Worm (Caenorhabditis elegans) whole organism, young adult: ENCODE data around the gene idpb-1.

Experiments used
- B0019.2 ChIP-seq: fragments of 200-800 bp; sonication (Bioruptor generic); conservative IDR thresholded peaks from 2 replicates; pipeline ENCODE4 v1.3.6; 2022; ENCODE audit warnings: missing genetic modification reagents, missing genetic modification characterization, missing compliant biosample characterization
- B0035.1 ChIP-seq: sonication (generic microtip); optimal IDR thresholded peaks from 2 replicates; lab custom pipeline; 2016; ENCODE audit warnings: missing genetic modification characterization, mild to moderate bottlenecking, missing compliant biosample characterization, missing genotype, missing genetic modification reagents
- C06A6.2 ChIP-seq: fragments of 200-800 bp; sonication (Bioruptor generic); conservative IDR thresholded peaks from 2 replicates; pipeline ENCODE4 v1.3.6; 2022; ENCODE audit warnings: missing genetic modification characterization, missing compliant biosample characterization
- C17E4.6 ChIP-seq: fragments of 200-800 bp; sonication (Bioruptor generic); IDR thresholded peaks from 2 replicates; pipeline ENCODE4 v1.3.6; 2022; ENCODE audit warnings: missing genetic modification reagents, missing genetic modification characterization, missing compliant biosample characterization
- F22D6.2 ChIP-seq: sonication (generic microtip); optimal IDR thresholded peaks from 2 replicates; lab custom pipeline; 2016; ENCODE audit warnings: mild to moderate bottlenecking, missing genetic modification characterization, missing compliant biosample characterization
- F23B12.7 ChIP-seq: sonication (generic microtip); optimal IDR thresholded peaks from 2 replicates; lab custom pipeline; 2017; ENCODE audit warnings: missing genetic modification characterization, mild to moderate bottlenecking, missing compliant biosample characterization, antibody characterized with exemption, moderate library complexity; ENCODE audit not compliant: insufficient read depth
- F33H1.4 ChIP-seq: fragments of 200-800 bp; sonication (Bioruptor generic); IDR thresholded peaks from 2 replicates; pipeline ENCODE4 v1.3.6; 2022; ENCODE audit warnings: missing genetic modification reagents, missing genetic modification characterization, missing compliant biosample characterization
- F52B5.7 ChIP-seq: sonication (generic microtip); optimal IDR thresholded peaks from 2 replicates; lab custom pipeline; 2016; ENCODE audit warnings: mild to moderate bottlenecking, missing genetic modification characterization, missing compliant biosample characterization
- F57C9.4 ChIP-seq: sonication (generic microtip); optimal IDR thresholded peaks from 2 replicates; lab custom pipeline; 2017; ENCODE audit warnings: mild to moderate bottlenecking, missing genetic modification characterization, missing compliant biosample characterization
- T07F8.4 ChIP-seq: sonication (generic microtip); optimal IDR thresholded peaks from 2 replicates; lab custom pipeline; 2016; ENCODE audit warnings: mild to moderate bottlenecking, missing genetic modification characterization, moderate library complexity, missing compliant biosample characterization
- Y53F4B.3 ChIP-seq: fragments of 200-800 bp; sonication (Bioruptor generic); IDR thresholded peaks from 2 replicates; pipeline ENCODE4 v1.3.6; 2022; ENCODE audit warnings: missing genetic modification reagents, missing genetic modification characterization, missing compliant biosample characterization
- Y53G8AR.9 ChIP-seq: fragments of 200-800 bp; sonication (Bioruptor generic); conservative IDR thresholded peaks from 2 replicates; pipeline ENCODE4 v1.3.6; 2022; ENCODE audit warnings: missing genetic modification reagents, missing genetic modification characterization, missing compliant biosample characterization
- Y79H2A.3 ChIP-seq: fragments of 200-800 bp; sonication (Bioruptor generic); conservative IDR thresholded peaks from 2 replicates; pipeline ENCODE4 v1.3.6; 2022; ENCODE audit warnings: missing genetic modification reagents, missing genetic modification characterization, missing compliant biosample characterization
- ZK185.1 ChIP-seq: sonication (generic microtip); optimal IDR thresholded peaks from 2 replicates; lab custom pipeline; 2016; ENCODE audit warnings: mild to moderate bottlenecking, missing genetic modification characterization, missing compliant biosample characterization; ENCODE audit not compliant: poor library complexity, severe bottlenecking
- ama-1 ChIP-seq, 3 experiments: fragments of 150-350 bp in 1 of 3; sonication (generic microtip) in 2 of 3; optimal IDR thresholded peaks; 2 replicates each; lab custom pipeline; 2014 to 2018; ENCODE audit warnings: missing biosample characterization in 2 of 3, missing genetic modification characterization in 2 of 3, missing genetic modification reagents in 2 of 3
- attf-3 ChIP-seq: fragments of 200-800 bp; sonication (Bioruptor generic); conservative IDR thresholded peaks from 2 replicates; pipeline ENCODE4 v1.3.6; 2022; ENCODE audit warnings: missing genetic modification reagents, missing genetic modification characterization, missing compliant biosample characterization
- bed-1 ChIP-seq: fragments of 200-800 bp; sonication (Bioruptor generic); IDR thresholded peaks from 2 replicates; pipeline ENCODE4 v1.3.6; 2022; ENCODE audit warnings: missing genetic modification reagents, missing genetic modification characterization, missing compliant biosample characterization
- cebp-1 ChIP-seq, 2 experiments: fragments of 200-800 bp in 1 of 2; sonication (Bioruptor generic) in 1 of 2; sonication (generic microtip) in 1 of 2; IDR thresholded peaks in 1 of 2; optimal IDR thresholded peaks in 1 of 2; 2 replicates each; pipeline versions ENCODE4 v1.3.6 to Lab custom; 2017 to 2022; ENCODE audit warnings: missing compliant biosample characterization in 2 of 2, missing genetic modification characterization in 2 of 2, mild to moderate bottlenecking in 1 of 2, missing genetic modification reagents in 1 of 2, moderate library complexity in 1 of 2
- ceh-100 ChIP-seq: fragments of 200-800 bp; sonication (Bioruptor generic); IDR thresholded peaks from 2 replicates; pipeline ENCODE4 v1.3.6; 2022; ENCODE audit warnings: missing genetic modification reagents, missing genetic modification characterization, missing compliant biosample characterization
- ceh-27 ChIP-seq: fragments of 200-800 bp; sonication (Bioruptor generic); optimal IDR thresholded peaks from 2 replicates; lab custom pipeline; 2018; ENCODE audit warnings: mild to moderate bottlenecking, missing genetic modification characterization, moderate library complexity, missing compliant biosample characterization
- ceh-91 ChIP-seq: fragments of 200-800 bp; sonication (Bioruptor generic); IDR thresholded peaks from 2 replicates; pipeline ENCODE4 v1.3.6; 2022; ENCODE audit warnings: missing genetic modification reagents, missing genetic modification characterization, missing compliant biosample characterization
- chd-7 ChIP-seq: sonication (generic microtip); optimal IDR thresholded peaks from 2 replicates; lab custom pipeline; 2016; ENCODE audit warnings: mild to moderate bottlenecking, missing genetic modification characterization, moderate library complexity, missing compliant biosample characterization
- die-1 ChIP-seq: sonication (generic microtip); optimal IDR thresholded peaks from 2 replicates; lab custom pipeline; 2016; ENCODE audit warnings: missing genotype, mild to moderate bottlenecking, missing genetic modification characterization, missing compliant biosample characterization
- dox-1 ChIP-seq: fragments of 200-800 bp; sonication (Bioruptor generic); IDR thresholded peaks from 2 replicates; pipeline ENCODE4 v1.3.6; 2022; ENCODE audit warnings: missing genetic modification reagents, missing genetic modification characterization, missing compliant biosample characterization
- dpl-1 ChIP-seq: fragments of 150-350 bp; optimal IDR thresholded peaks from 2 replicates; lab custom pipeline; 2014; ENCODE audit warnings: missing biosample characterization, missing genetic modification reagents, missing genetic modification characterization
- egl-44 ChIP-seq: fragments of 200-800 bp; sonication (Bioruptor generic); IDR thresholded peaks from 2 replicates; pipeline ENCODE4 v1.3.6; 2022; ENCODE audit warnings: missing genetic modification reagents, missing genetic modification characterization, missing compliant biosample characterization
- ets-4 ChIP-seq: fragments of 200-800 bp; sonication (Bioruptor generic); optimal IDR thresholded peaks from 2 replicates; lab custom pipeline; 2018; ENCODE audit warnings: mild to moderate bottlenecking, missing genetic modification characterization, missing compliant biosample characterization
- him-1 ChIP-seq: sonication (generic microtip); optimal IDR thresholded peaks from 2 replicates; lab custom pipeline; 2016; ENCODE audit warnings: missing genotype, missing genetic modification reagents, missing genetic modification characterization, missing compliant biosample characterization
- hmg-20 ChIP-seq: fragments of 200-800 bp; sonication (Bioruptor generic); IDR thresholded peaks from 2 replicates; pipeline ENCODE4 v1.3.6; 2022; ENCODE audit warnings: missing genetic modification reagents, missing genetic modification characterization, missing compliant biosample characterization
- lag-1 ChIP-seq: fragments of 200-800 bp; sonication (Bioruptor generic); IDR thresholded peaks from 2 replicates; pipeline ENCODE4 v1.3.6; 2022; ENCODE audit warnings: missing genetic modification reagents, missing genetic modification characterization, missing compliant biosample characterization
- lin-54 ChIP-seq: fragments of 200-800 bp; sonication (Bioruptor generic); optimal IDR thresholded peaks from 2 replicates; lab custom pipeline; 2018; ENCODE audit warnings: mild to moderate bottlenecking, missing genetic modification characterization, missing compliant biosample characterization
- lir-1 ChIP-seq: fragments of 200-800 bp; sonication (Bioruptor generic); conservative IDR thresholded peaks from 2 replicates; pipeline ENCODE4 v1.3.6; 2022; ENCODE audit warnings: missing genetic modification reagents, missing genetic modification characterization, missing compliant biosample characterization
- lsl-1 ChIP-seq: fragments of 200-800 bp; sonication (Bioruptor generic); optimal IDR thresholded peaks from 2 replicates; lab custom pipeline; 2018; ENCODE audit warnings: mild to moderate bottlenecking, missing genetic modification characterization, moderate library complexity, missing compliant biosample characterization
- madf-10 ChIP-seq: sonication (generic microtip); optimal IDR thresholded peaks from 2 replicates; lab custom pipeline; 2016; ENCODE audit warnings: mild to moderate bottlenecking, missing genetic modification characterization, missing compliant biosample characterization
- madf-3 ChIP-seq: fragments of 200-800 bp; sonication (Bioruptor generic); IDR thresholded peaks from 2 replicates; pipeline ENCODE4 v1.3.6; 2022; ENCODE audit warnings: missing genetic modification reagents, missing genetic modification characterization, missing compliant biosample characterization
- mcd-1 ChIP-seq: fragments of 200-800 bp; sonication (Bioruptor generic); IDR thresholded peaks from 2 replicates; pipeline ENCODE4 v1.3.6; 2022; ENCODE audit warnings: missing genetic modification reagents, missing genetic modification characterization, missing compliant biosample characterization
- mxl-1 ChIP-seq: sonication (generic microtip); optimal IDR thresholded peaks from 2 replicates; lab custom pipeline; 2016; ENCODE audit warnings: missing genetic modification characterization, missing compliant biosample characterization
- nfyb-1 ChIP-seq: fragments of 200-800 bp; sonication (Bioruptor generic); IDR thresholded peaks from 2 replicates; pipeline ENCODE4 v1.3.6; 2022; ENCODE audit warnings: missing genetic modification reagents, missing genetic modification characterization, missing compliant biosample characterization
- nhr-120 ChIP-seq: fragments of 200-800 bp; sonication (Bioruptor generic); IDR thresholded peaks from 2 replicates; pipeline ENCODE4 v1.3.6; 2022; ENCODE audit warnings: missing genetic modification characterization, missing compliant biosample characterization
- nhr-179 ChIP-seq: sonication (generic microtip); optimal IDR thresholded peaks from 2 replicates; lab custom pipeline; 2016; ENCODE audit warnings: mild to moderate bottlenecking, missing genetic modification characterization, missing compliant biosample characterization
- pbrm-1 ChIP-seq: fragments of 200-800 bp; sonication (Bioruptor generic); IDR thresholded peaks from 2 replicates; pipeline ENCODE4 v1.3.6; 2022; ENCODE audit warnings: missing genetic modification reagents, missing genetic modification characterization, missing compliant biosample characterization
- pha-4 ChIP-seq: fragments of 150-350 bp; sonication (generic microtip); optimal IDR thresholded peaks from 2 replicates; lab custom pipeline; 2014; ENCODE audit warnings: missing biosample characterization, missing genetic modification reagents, missing genetic modification characterization
- rcor-1 ChIP-seq: fragments of 200-800 bp; sonication (Bioruptor generic); IDR thresholded peaks from 2 replicates; pipeline ENCODE4 v1.3.6; 2022; ENCODE audit warnings: missing genetic modification reagents, missing genetic modification characterization, missing compliant biosample characterization
- tbp1 ChIP-seq: fragments of 200-800 bp; sonication (Bioruptor generic); optimal IDR thresholded peaks from 2 replicates; lab custom pipeline; 2018; ENCODE audit warnings: mild to moderate bottlenecking, missing genetic modification characterization, missing compliant biosample characterization
- xnd-1 ChIP-seq: sonication (generic microtip); optimal IDR thresholded peaks from 2 replicates; lab custom pipeline; 2016; ENCODE audit warnings: missing genotype, missing genetic modification reagents, missing genetic modification characterization, missing compliant biosample characterization
- zfh-2 ChIP-seq: fragments of 200-800 bp; sonication (Bioruptor generic); conservative IDR thresholded peaks from 2 replicates; pipeline ENCODE4 v1.3.6; 2022; ENCODE audit warnings: missing genetic modification reagents, missing genetic modification characterization, missing compliant biosample characterization
- ztf-25 ChIP-seq: fragments of 200-800 bp; sonication (Bioruptor generic); IDR thresholded peaks from 2 replicates; pipeline ENCODE4 v1.3.6; 2022; ENCODE audit warnings: missing genetic modification reagents, missing genetic modification characterization, missing compliant biosample characterization

Gene idpb-1

ce11 chrII:5055129-5055666 lies 46.6 kb upstream of the idpb-1 start, which contains the start of the genes ify-1 and rpl-22 (continued):
- TF ChIP-seq dox-1 (GFP tag; lab: Robert Waterston, UW) (peak; percentile 88), B0035.1 (tag; lab: Kevin White, UChicago) (no peak), ceh-27 (GFP tag; lab: Kevin White, UChicago) (peak; percentile 92), him-1 (tag; lab: Kevin White, UChicago) (no peak), egl-44 (GFP tag; lab: Robert Waterston, UW) (no peak), madf-3 (GFP tag; lab: Robert Waterston, UW) (peak; percentile 77; the same call in 1 of the 2 replicates), ceh-91 (GFP tag; lab: Robert Waterston, UW) (peak; percentile 89), T07F8.4 (tag; lab: Kevin White, UChicago) (no peak), hmg-20 (GFP tag; lab: Robert Waterston, UW) (peak; percentile 48; the same call in 1 of the 2 replicates), dpl-1 (GFP tag; lab: Kevin White, UChicago) (peak; percentile 82), lir-1 (GFP tag; lab: Robert Waterston, UW) (peak; percentile 39; the same call in 1 of the 2 replicates), chd-7 (tag; lab: Kevin White, UChicago) (no peak), ets-4 (no peak), lag-1 (GFP tag; lab: Robert Waterston, UW) (no peak), rcor-1 (peak; percentile 89), ZK185.1 (peak; percentile 90), nhr-120 (GFP tag; lab: Robert Waterston, UW) (no peak), B0019.2 (GFP tag; lab: Robert Waterston, UW) (0 out of 2 replicates have a peak, but pooled peaks have one; percentile 38), ztf-25 (no peak), attf-3 (GFP tag; lab: Robert Waterston, UW) (peak; percentile 65), lsl-1 (GFP tag; lab: Kevin White, UChicago) (peak; percentile 95), F23B12.7 (tag; lab: Kevin White, UChicago) (peak; percentile 79), madf-10 (tag; lab: Kevin White, UChicago) (peak; percentile 56), mxl-1 (tag; lab: Kevin White, UChicago) (peak; percentile 37), ceh-100 (GFP tag; lab: Robert Waterston, UW) (peak; percentile 90), pbrm-1 (GFP tag; lab: Robert Waterston, UW) (peak; percentile 89), nhr-179 (no peak), mcd-1 (GFP tag; lab: Robert Waterston, UW) (peak; percentile 98), tbp1 (GFP tag; lab: Kevin White, UChicago) (peak; percentile 73), Y79H2A.3 (no peak), F57C9.4 (tag; lab: Kevin White, UChicago) (peak; percentile 6), C17E4.6 (no peak), Y53G8AR.9 (GFP tag; lab: Robert Waterston, UW) (peak; percentile 52; the same call in 1 of the 2 replicates), die-1 (tag; lab: Kevin White, UChicago) (peak; percentile 7), F22D6.2 (tag; lab: Kevin White, UChicago) (no peak), ama-1 (optimal IDR thresholded peaks at IDR 0.05; lab: Kevin White, UChicago) (no peak), ama-1 (GFP tag; optimal IDR thresholded peaks at IDR 0.05; lab: Kevin White, UChicago) (no peak), zfh-2 (GFP tag; lab: Robert Waterston, UW) (no peak), bed-1 (GFP tag; lab: Robert Waterston, UW) (no peak), pha-4 (peak; percentile 54), F33H1.4 (GFP tag; lab: Robert Waterston, UW) (peak; percentile 96), cebp-1 (GFP tag; IDR thresholded peaks at IDR 0.05; lab: Robert Waterston, UW) (no peak), cebp-1 (tag; optimal IDR thresholded peaks at IDR 0.05; lab: Kevin White, UChicago) (peak; percentile 76), lin-54 (GFP tag; lab: Kevin White, UChicago) (peak; percentile 92), Y53F4B.3 (no peak), nfyb-1 (peak; percentile 77), C06A6.2 (GFP tag; lab: Robert Waterston, UW) (no peak), xnd-1 (tag; lab: Kevin White, UChicago) (peak; percentile 52), F52B5.7 (tag; lab: Kevin White, UChicago) (no peak)
